Fruit fly (Drosophila melanogaster): ENCODE measurements around the gene CG42537.

CG42537 gene

dm6 chr3R:6351181-6351580 is 26.4 kb upstream of the CG42537 start:
- peak; percentile 23 for TF ChIP-seq Dll (optimal IDR thresholded peaks at IDR 0.05)
- no peak for TF ChIP-seq psq (optimal IDR thresholded peaks at IDR 0.05)
- TF ChIP-seq CG8478 (optimal IDR thresholded peaks at IDR 0.05), result no peak

- TF ChIP-seq EcR (GFP tag; optimal IDR thresholded peaks at IDR 0.05) (no peak), CG8478 (optimal IDR thresholded peaks at IDR 0.05) (no peak), pan (optimal IDR thresholded peaks at IDR 0.05) (no peak), usp (GFP tag; optimal IDR thresholded peaks at IDR 0.05) (no peak), psq (optimal IDR thresholded peaks at IDR 0.05) (no peak), Dll (optimal IDR thresholded peaks at IDR 0.05) (no peak)
Observed at dm6 chr3R:6351696-6352378, 25.8 kb upstream of the CG42537 start.

dm6 chr3R:6352436-6352835 is 25.2 kb upstream of the CG42537 start:
- peak; percentile 31 for TF ChIP-seq pan (optimal IDR thresholded peaks at IDR 0.05)
- no peak for TF ChIP-seq EcR (GFP tag; optimal IDR thresholded peaks at IDR 0.05)

- TF ChIP-seq pan (optimal IDR thresholded peaks at IDR 0.05) (no peak), EcR (GFP tag; optimal IDR thresholded peaks at IDR 0.05) (no peak), Dll (optimal IDR thresholded peaks at IDR 0.05) (no peak), CG8478 (optimal IDR thresholded peaks at IDR 0.05) (no peak), psq (optimal IDR thresholded peaks at IDR 0.05) (no peak)
Observed at dm6 chr3R:6352893-6353623, 24.5 kb upstream of the CG42537 start.

dm6 chr3R:6353624-6354352 is 23.8 kb upstream of the CG42537 start:
- TF ChIP-seq pan (optimal IDR thresholded peaks at IDR 0.05), result no peak
- no peak for TF ChIP-seq EcR (GFP tag; optimal IDR thresholded peaks at IDR 0.05)
- no peak for TF ChIP-seq Dll (optimal IDR thresholded peaks at IDR 0.05)
- no peak for TF ChIP-seq psq (optimal IDR thresholded peaks at IDR 0.05)
- no peak for TF ChIP-seq usp (GFP tag; optimal IDR thresholded peaks at IDR 0.05)
- TF ChIP-seq CG8478 (optimal IDR thresholded peaks at IDR 0.05), result no peak

- TF ChIP-seq Dll (optimal IDR thresholded peaks at IDR 0.05), result no peak
- TF ChIP-seq CG8478 (optimal IDR thresholded peaks at IDR 0.05), result no peak
- no peak for TF ChIP-seq pan (optimal IDR thresholded peaks at IDR 0.05)
- TF ChIP-seq usp (GFP tag; optimal IDR thresholded peaks at IDR 0.05), result no peak
- TF ChIP-seq EcR (GFP tag; optimal IDR thresholded peaks at IDR 0.05), result no peak
- no peak for TF ChIP-seq psq (optimal IDR thresholded peaks at IDR 0.05)
Observed at dm6 chr3R:6354408-6354807, 23.2 kb upstream of the CG42537 start.

- TF ChIP-seq Dll (optimal IDR thresholded peaks at IDR 0.05) (no peak), CG8478 (optimal IDR thresholded peaks at IDR 0.05) (no peak)
Observed at dm6 chr3R:6368100-6368499, 9.5 kb upstream of the CG42537 start, which contains the start of gene CG42724. Gene CG42724, minus strand, starts transcription at chr3R:6368288.

- TF ChIP-seq pan (optimal IDR thresholded peaks at IDR 0.05) (no peak), usp (GFP tag; optimal IDR thresholded peaks at IDR 0.05) (no peak), psq (optimal IDR thresholded peaks at IDR 0.05) (no peak), CG8478 (optimal IDR thresholded peaks at IDR 0.05) (no peak), EcR (GFP tag; optimal IDR thresholded peaks at IDR 0.05) (no peak), Dll (optimal IDR thresholded peaks at IDR 0.05) (no peak)
Observed at dm6 chr3R:6368550-6369238, 8.9 kb upstream of the CG42537 start, which contains the start of gene CG10286. Gene CG10286, plus strand, starts transcription at chr3R:6368965.

- no peak for TF ChIP-seq psq (optimal IDR thresholded peaks at IDR 0.05)
Observed at dm6 chr3R:6373512-6374306, 3.9 kb upstream of the CG42537 start.

- TF ChIP-seq CG8478 (optimal IDR thresholded peaks at IDR 0.05) (no peak), pan (optimal IDR thresholded peaks at IDR 0.05) (no peak), Dll (optimal IDR thresholded peaks at IDR 0.05) (no peak), usp (GFP tag; optimal IDR thresholded peaks at IDR 0.05) (no peak), EcR (GFP tag; optimal IDR thresholded peaks at IDR 0.05) (no peak)
Observed at dm6 chr3R:6374307-6374574, 3.4 kb upstream of the CG42537 start, which contains the start of gene CG42564. Gene CG42564, plus strand, starts transcription at chr3R:6374475.

dm6 chr3R:6375944-6376343 is 1.7 kb upstream of the CG42537 start, which contains the start of gene CRAT:
Gene CRAT, minus strand, starts transcription at chr3R:6376044.
- TF ChIP-seq EcR (GFP tag; optimal IDR thresholded peaks at IDR 0.05) (no peak), psq (optimal IDR thresholded peaks at IDR 0.05) (no peak), Dll (optimal IDR thresholded peaks at IDR 0.05) (no peak), CG8478 (optimal IDR thresholded peaks at IDR 0.05) (no peak), usp (GFP tag; optimal IDR thresholded peaks at IDR 0.05) (no peak), pan (optimal IDR thresholded peaks at IDR 0.05) (no peak)
